Fruit fly (Drosophila melanogaster) whole organism, prepupa: ENCODE measurements around the gene dos.

Experiments
- Blimp-1 ChIP-seq: fragments of 200-800 bp; sonication (Bioruptor generic); optimal IDR thresholded peaks from 3 replicates; lab custom pipeline; 2017; ENCODE audit warnings: missing biosample characterization, missing genetic modification characterization, mild to moderate bottlenecking, moderate library complexity, missing genetic modification reagents
- CG10631 ChIP-seq: fragments of 200-800 bp; sonication (Bioruptor generic); optimal IDR thresholded peaks from 2 replicates; lab custom pipeline; 2016; ENCODE audit warnings: missing biosample characterization, missing genetic modification characterization
- CG10669 ChIP-seq: fragments of 200-800 bp; sonication (Bioruptor generic); optimal IDR thresholded peaks from 3 replicates; lab custom pipeline; 2018; ENCODE audit warnings: missing biosample characterization, mild to moderate bottlenecking, missing genetic modification characterization, moderate library complexity
- CG11294 ChIP-seq: fragments of 200-800 bp; sonication (Bioruptor generic); IDR thresholded peaks from 2 replicates; pipeline ENCODE4 v1.3.6; 2022; ENCODE audit warnings: missing biosample characterization, missing genetic modification characterization
- CG11762 ChIP-seq: fragments of 200-800 bp; sonication (Bioruptor generic); optimal IDR thresholded peaks from 3 replicates; lab custom pipeline; 2016; ENCODE audit warnings: missing biosample characterization, missing genetic modification characterization; ENCODE audit not compliant: insufficient read depth
- CG1621 ChIP-seq: fragments of 200-800 bp; sonication (Bioruptor generic); optimal IDR thresholded peaks from 3 replicates; lab custom pipeline; 2018; ENCODE audit warnings: missing biosample characterization, mild to moderate bottlenecking, missing genetic modification characterization
- CG16779 ChIP-seq: fragments of 200-800 bp; sonication (Bioruptor generic); optimal IDR thresholded peaks from 3 replicates; lab custom pipeline; 2017; ENCODE audit warnings: missing biosample characterization, mild to moderate bottlenecking, missing genetic modification characterization
- CG3032 ChIP-seq: fragments of 200-800 bp; optimal IDR thresholded peaks from 2 replicates; lab custom pipeline; 2019; ENCODE audit warnings: missing biosample characterization, mild to moderate bottlenecking, missing genetic modification characterization, moderate library complexity
- CG31627 ChIP-seq: fragments of 200-800 bp; sonication (Bioruptor generic); optimal IDR thresholded peaks from 3 replicates; lab custom pipeline; 2016; ENCODE audit warnings: missing biosample characterization, missing genetic modification characterization
- CG32006 ChIP-seq: fragments of 200-800 bp; sonication (Bioruptor generic); optimal IDR thresholded peaks from 3 replicates; lab custom pipeline; 2017; ENCODE audit warnings: missing biosample characterization, mild to moderate bottlenecking, missing genetic modification characterization
- CG34406 ChIP-seq: fragments of 200-800 bp; sonication (Bioruptor generic); optimal IDR thresholded peaks from 3 replicates; lab custom pipeline; 2016; ENCODE audit warnings: missing biosample characterization, missing genetic modification characterization
- CG3919 ChIP-seq: fragments of 200-800 bp; sonication (Bioruptor generic); optimal IDR thresholded peaks from 3 replicates; lab custom pipeline; 2016; ENCODE audit warnings: missing biosample characterization, missing genetic modification characterization
- CG4318 ChIP-seq: fragments of 200-800 bp; sonication (Bioruptor generic); optimal IDR thresholded peaks from 3 replicates; lab custom pipeline; 2017; ENCODE audit warnings: missing biosample characterization, mild to moderate bottlenecking, missing genetic modification characterization
- CG6163 ChIP-seq: fragments of 200-800 bp; sonication (Bioruptor generic); IDR thresholded peaks from 3 replicates; pipeline ENCODE4 v1.3.6; 2022; ENCODE audit warnings: missing biosample characterization, missing genetic modification characterization
- CG6808 ChIP-seq: fragments of 200-800 bp; sonication (Bioruptor generic); optimal IDR thresholded peaks from 3 replicates; lab custom pipeline; 2017; ENCODE audit warnings: missing biosample characterization, missing genetic modification characterization, mild to moderate bottlenecking, moderate library complexity, missing genetic modification reagents
- CG6854 ChIP-seq: fragments of 200-800 bp; sonication (Bioruptor generic); optimal IDR thresholded peaks from 2 replicates; lab custom pipeline; 2017; ENCODE audit warnings: missing biosample characterization, mild to moderate bottlenecking, missing genetic modification characterization
- CG7368 ChIP-seq: fragments of 200-800 bp; sonication (Bioruptor generic); optimal IDR thresholded peaks from 3 replicates; lab custom pipeline; 2016; ENCODE audit warnings: missing biosample characterization, missing genetic modification characterization
- CG8119 ChIP-seq: fragments of 200-800 bp; sonication (Bioruptor generic); IDR thresholded peaks from 3 replicates; pipeline ENCODE4 v1.3.6; 2022; ENCODE audit warnings: missing biosample characterization, missing genetic modification characterization
- CG8632 ChIP-seq: fragments of 200-800 bp; sonication (Bioruptor generic); optimal IDR thresholded peaks from 3 replicates; lab custom pipeline; 2016; ENCODE audit warnings: missing biosample characterization, missing genetic modification characterization
- Eip78C ChIP-seq: fragments of 200-800 bp; sonication (Bioruptor generic); peaks from one replicate; lab custom pipeline; 2016; ENCODE audit warnings: missing biosample characterization, missing genetic modification characterization
- Eip93F ChIP-seq: fragments of 200-800 bp; sonication (Bioruptor generic); optimal IDR thresholded peaks from 2 replicates; lab custom pipeline; 2016; ENCODE audit warnings: missing biosample characterization, mild to moderate bottlenecking, missing genetic modification characterization
- Ets21C ChIP-seq: fragments of 200-800 bp; sonication (Bioruptor generic); optimal IDR thresholded peaks from 3 replicates; lab custom pipeline; 2016; ENCODE audit warnings: missing biosample characterization, missing genetic modification characterization
- Ets96B ChIP-seq: fragments of 200-800 bp; optimal IDR thresholded peaks from 2 replicates; lab custom pipeline; 2019; ENCODE audit warnings: missing biosample characterization, mild to moderate bottlenecking, missing genetic modification characterization, moderate library complexity
- Gug ChIP-seq: fragments of 200-800 bp; sonication (Bioruptor generic); IDR thresholded peaks from 2 replicates; pipeline ENCODE4 v1.3.6; 2022; ENCODE audit warnings: missing biosample characterization, missing genetic modification characterization
- Hr38 ChIP-seq: sonication (Bioruptor generic); optimal IDR thresholded peaks from 2 replicates; lab custom pipeline; 2016; ENCODE audit warnings: missing biosample characterization, missing genetic modification characterization
- Hr39 ChIP-seq: fragments of 200-800 bp; sonication (Bioruptor generic); optimal IDR thresholded peaks from 2 replicates; lab custom pipeline; 2016; ENCODE audit warnings: missing biosample characterization, missing genetic modification characterization
- Hr4 ChIP-seq: fragments of 200-800 bp; sonication (Bioruptor generic); optimal IDR thresholded peaks from 3 replicates; lab custom pipeline; 2016; ENCODE audit warnings: missing biosample characterization, missing genetic modification characterization
- OdsH ChIP-seq: fragments of 200-800 bp; sonication (Bioruptor generic); optimal IDR thresholded peaks from 3 replicates; lab custom pipeline; 2016; ENCODE audit warnings: missing biosample characterization, missing genetic modification characterization
- Sox102F ChIP-seq: fragments of 200-800 bp; sonication (Bioruptor generic); optimal IDR thresholded peaks from 2 replicates; lab custom pipeline; 2016; ENCODE audit warnings: missing biosample characterization, mild to moderate bottlenecking, missing genetic modification characterization
- achi ChIP-seq: fragments of 200-800 bp; sonication (Bioruptor generic); optimal IDR thresholded peaks from 3 replicates; lab custom pipeline; 2016; ENCODE audit warnings: missing biosample characterization, missing genetic modification characterization
- acj6 ChIP-seq: fragments of 200-800 bp; sonication (Bioruptor generic); optimal IDR thresholded peaks from 3 replicates; lab custom pipeline; 2016; ENCODE audit warnings: missing biosample characterization, missing genetic modification characterization
- cyc ChIP-seq: fragments of 200-800 bp; sonication (Bioruptor generic); optimal IDR thresholded peaks from 3 replicates; lab custom pipeline; 2016; ENCODE audit warnings: missing biosample characterization, missing genetic modification characterization
- dac ChIP-seq: fragments of 200-800 bp; sonication (Bioruptor generic); optimal IDR thresholded peaks from 2 replicates; lab custom pipeline; 2017; ENCODE audit warnings: missing biosample characterization, mild to moderate bottlenecking, missing genetic modification characterization
- dsx ChIP-seq: fragments of 200-800 bp; optimal IDR thresholded peaks from 3 replicates; lab custom pipeline; 2019; ENCODE audit warnings: missing biosample characterization, mild to moderate bottlenecking, missing genetic modification characterization, moderate library complexity; ENCODE audit not compliant: poor library complexity, severe bottlenecking
- eg ChIP-seq: fragments of 200-800 bp; sonication (Bioruptor generic); IDR thresholded peaks from 3 replicates; pipeline ENCODE4 v1.3.6; 2022; ENCODE audit warnings: missing biosample characterization, missing genetic modification characterization
- esn ChIP-seq: fragments of 200-800 bp; sonication (Bioruptor generic); optimal IDR thresholded peaks from 2 replicates; lab custom pipeline; 2016; ENCODE audit warnings: missing biosample characterization, mild to moderate bottlenecking, missing genetic modification characterization, moderate library complexity
- fd85E ChIP-seq: fragments of 200-800 bp; sonication (Bioruptor generic); optimal IDR thresholded peaks from 3 replicates; lab custom pipeline; 2016; ENCODE audit warnings: missing biosample characterization, missing genetic modification characterization
- fkh ChIP-seq: fragments of 200-800 bp; sonication (Bioruptor generic); optimal IDR thresholded peaks from 3 replicates; lab custom pipeline; 2017; ENCODE audit warnings: missing biosample characterization, mild to moderate bottlenecking, missing genetic modification characterization, moderate library complexity
- lz ChIP-seq: fragments of 200-800 bp; sonication (Bioruptor generic); optimal IDR thresholded peaks from 3 replicates; lab custom pipeline; 2016; ENCODE audit warnings: missing biosample characterization, missing genetic modification characterization
- ss ChIP-seq, 2 experiments: fragments of 200-800 bp; sonication (Bioruptor generic); optimal IDR thresholded peaks; 2 replicates in 1 of 2; 3 replicates in 1 of 2; lab custom pipeline; 2017 to 2018; ENCODE audit warnings: mild to moderate bottlenecking in 2 of 2, missing biosample characterization in 2 of 2, missing genetic modification characterization in 2 of 2, moderate library complexity in 1 of 2
- svp ChIP-seq: fragments of 200-800 bp; sonication (Bioruptor generic); peaks from one replicate; lab custom pipeline; 2016; ENCODE audit warnings: missing biosample characterization, missing genetic modification characterization
- topi ChIP-seq: fragments of 200-800 bp; sonication (Bioruptor generic); optimal IDR thresholded peaks from 3 replicates; lab custom pipeline; 2016; ENCODE audit warnings: missing biosample characterization, missing genetic modification characterization
- vri ChIP-seq: fragments of 200-800 bp; sonication (Bioruptor generic); optimal IDR thresholded peaks from 3 replicates; lab custom pipeline; 2016; ENCODE audit warnings: missing biosample characterization, mild to moderate bottlenecking, missing genetic modification characterization

The dos gene

DNA sequence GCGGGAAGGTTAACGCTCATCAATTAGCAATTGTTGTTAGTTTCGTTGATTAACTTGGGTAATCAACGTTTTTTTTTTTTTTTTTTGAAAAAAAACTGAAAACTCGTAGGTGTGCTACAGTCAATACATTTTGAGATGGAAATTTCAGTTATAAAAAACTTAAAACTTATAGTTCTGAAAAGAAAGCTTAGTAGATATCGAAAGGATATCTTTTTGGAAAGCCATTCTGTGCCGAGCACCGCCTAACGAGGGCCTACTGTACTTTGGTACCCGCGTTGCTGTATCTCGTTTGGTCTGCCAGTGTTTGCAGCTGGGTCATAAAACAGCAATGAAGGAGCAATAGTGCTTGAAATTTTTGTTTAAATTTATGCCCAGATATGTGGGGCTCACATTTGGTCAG, 17.2 kb upstream of the dos start (continued):
- TF ChIP-seq CG32006 (GFP tag; lab: Kevin White, UChicago) (peak; percentile 63), eg (GFP tag; lab: Robert Waterston, UW) (peak; percentile 89), Blimp-1 (GFP tag; lab: Kevin White, UChicago) (no peak), CG16779 (tag; lab: Kevin White, UChicago) (no peak), ss (GFP tag; optimal IDR thresholded peaks at IDR 0.05; lab: Kevin White, UChicago) (no peak), Ets96B (no peak), Eip93F (GFP tag; lab: Kevin White, UChicago) (no peak), CG8119 (peak; percentile 80), OdsH (GFP tag; lab: Kevin White, UChicago) (peak; percentile 53), CG4318 (GFP tag; lab: Kevin White, UChicago) (no peak), Gug (GFP tag; lab: Robert Waterston, UW) (peak; percentile 82), topi (GFP tag; lab: Kevin White, UChicago) (peak; percentile 38)

DNA sequence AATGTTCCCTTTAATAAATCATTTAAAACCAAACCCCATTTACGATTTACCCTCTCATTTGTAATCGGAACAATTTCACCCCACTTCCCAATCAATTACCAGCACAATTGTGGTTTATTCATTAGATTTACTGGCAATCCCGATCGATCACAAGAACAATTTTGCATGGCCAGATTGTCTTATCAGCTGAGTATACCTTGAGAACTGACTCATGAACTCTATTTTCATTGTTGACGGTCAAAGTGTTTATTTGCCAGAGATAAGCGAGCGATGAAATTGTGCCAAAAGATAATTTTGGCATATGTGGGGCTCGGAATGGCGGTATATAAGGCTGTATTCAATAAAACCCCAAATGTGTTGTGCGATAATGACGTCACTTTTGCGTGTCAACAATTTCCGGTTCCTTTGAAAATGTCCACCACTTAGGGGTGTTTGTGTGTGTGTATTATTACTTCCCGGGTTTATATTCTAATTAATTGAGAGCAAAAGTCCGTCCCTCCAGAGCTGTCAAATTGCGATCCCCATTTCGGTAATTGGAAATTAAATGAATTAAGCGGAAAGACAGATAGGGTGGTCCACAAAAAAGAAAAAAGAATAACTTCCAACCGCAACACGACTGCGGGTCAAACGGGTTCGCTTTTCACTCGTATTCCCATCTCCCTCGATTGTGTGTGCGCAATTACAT, 16.2 kb upstream of the dos start:
- TF ChIP-seq Hr38 (no peak), OdsH (GFP tag; lab: Kevin White, UChicago) (no peak), CG6808 (GFP tag; lab: Kevin White, UChicago) (no peak), esn (no peak), lz (GFP tag; lab: Kevin White, UChicago) (no peak), Sox102F (GFP tag; lab: Kevin White, UChicago) (no peak), Hr4 (GFP tag; lab: Kevin White, UChicago) (no peak), fd85E (GFP tag; lab: Kevin White, UChicago) (no peak), dsx (GFP tag; lab: Kevin White, UChicago) (no peak), dac (no peak), Hr39 (GFP tag; lab: Kevin White, UChicago) (no peak), cyc (GFP tag; lab: Kevin White, UChicago) (no peak), CG11294 (GFP tag; lab: Robert Waterston, UW) (no peak), CG31627 (no peak), CG8119 (no peak), acj6 (GFP tag; lab: Kevin White, UChicago) (no peak), CG1621 (tag; lab: Kevin White, UChicago) (no peak), CG10669 (GFP tag; lab: Kevin White, UChicago) (no peak), Eip93F (GFP tag; lab: Kevin White, UChicago) (peak; percentile 86), CG6163 (GFP tag; lab: Robert Waterston, UW) (no peak), CG3032 (tag; lab: Kevin White, UChicago) (no peak), achi (GFP tag; lab: Kevin White, UChicago) (no peak), Gug (GFP tag; lab: Robert Waterston, UW) (no peak), svp (GFP tag; lab: Kevin White, UChicago) (peak; percentile 95), CG6854 (GFP tag; lab: Kevin White, UChicago) (peak; percentile 27), CG8632 (GFP tag; lab: Kevin White, UChicago) (no peak), CG7368 (no peak), CG34406 (GFP tag; lab: Kevin White, UChicago) (no peak), Eip78C (GFP tag; lab: Kevin White, UChicago) (no peak), CG11762 (GFP tag; lab: Kevin White, UChicago) (no peak), fkh (peak; percentile 39), CG3919 (GFP tag; lab: Kevin White, UChicago) (no peak), CG10631 (GFP tag; lab: Kevin White, UChicago) (no peak), CG16779 (tag; lab: Kevin White, UChicago) (no peak), vri (peak; percentile 75), eg (GFP tag; lab: Robert Waterston, UW) (no peak), ss (GFP tag; optimal IDR thresholded peaks at IDR 0.05; lab: Kevin White, UChicago) (peak in 1 of 2 experiments; percentile 32), Ets21C (no peak)
